Worm (Caenorhabditis elegans): ENCODE data around the gene ZK1067.3.

ZK1067.3 gene

DNA sequence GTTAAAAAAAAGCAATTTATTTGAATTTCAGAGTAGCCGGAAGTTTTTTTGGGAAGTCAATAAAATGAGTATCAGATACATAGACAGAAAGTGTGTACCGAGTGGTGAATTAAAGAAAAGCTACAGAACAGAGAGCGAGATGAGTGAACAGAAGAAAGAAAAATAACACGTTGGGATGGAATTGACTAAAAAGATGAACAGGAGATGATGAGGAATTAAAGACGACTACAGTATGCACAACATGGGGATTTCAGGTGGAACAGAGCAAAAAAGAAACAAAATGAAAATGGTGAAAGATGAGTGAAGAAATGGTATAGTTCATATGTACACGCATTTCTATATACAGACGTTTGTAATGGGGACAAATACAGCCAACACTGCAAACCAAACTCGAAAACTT, 48.2 kb downstream of the ZK1067.3 start:
- TF ChIP-seq pax-3 (tag; optimal IDR thresholded peaks at IDR 0.05) (no peak), nhr-85 (tag) (peak; percentile 15)

DNA sequence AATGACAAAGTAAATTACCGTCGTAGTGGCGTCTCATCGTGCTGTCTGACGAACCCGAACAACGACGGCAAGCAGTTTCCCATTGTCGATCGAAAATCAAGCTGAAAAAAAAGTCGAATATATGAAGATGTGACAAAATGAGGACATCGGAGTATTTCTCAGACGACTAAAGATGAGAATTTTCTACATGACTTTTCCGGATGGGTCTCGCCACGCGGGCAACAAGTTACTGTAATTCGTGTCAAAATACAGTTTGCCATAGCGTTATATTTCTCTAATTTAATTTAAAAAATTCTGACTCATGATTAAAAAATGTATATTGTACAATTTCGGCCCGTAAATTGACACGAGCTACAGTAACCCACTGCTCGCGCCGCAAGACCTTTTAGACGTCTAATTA, 49.9 kb downstream of the ZK1067.3 start, which contains the start of gene C01G6.4:
TSS of gene C01G6.4 (minus strand) at position 101 of the 400 bp plus-strand sequence.
- TF ChIP-seq egl-27 (tag; optimal IDR thresholded peaks at IDR 0.05) (no peak), nhr-19 (GFP tag; conservative IDR thresholded peaks at IDR 0.05) (no peak), ces-1 (GFP tag; optimal IDR thresholded peaks at IDR 0.05) (no peak), nhr-84 (tag; optimal IDR thresholded peaks at IDR 0.05) (no peak), pag-3 (tag; optimal IDR thresholded peaks at IDR 0.05; ENCODE audit: borderline replicate concordance, insufficient read depth) (no peak), unc-130 (tag; optimal IDR thresholded peaks at IDR 0.05) (no peak), C16A3.4 (tag; optimal IDR thresholded peaks at IDR 0.05) (no peak), rnt-1 (tag; optimal IDR thresholded peaks at IDR 0.05) (no peak), elt-3 (tag; optimal IDR thresholded peaks at IDR 0.05) (no peak), lin-14 (GFP tag; optimal IDR thresholded peaks at IDR 0.05) (no peak), lir-3 (tag; optimal IDR thresholded peaks at IDR 0.05; ENCODE audit: poor library complexity) (no peak), nhr-77 (tag; optimal IDR thresholded peaks at IDR 0.05) (no peak), vab-15 (tag; optimal IDR thresholded peaks at IDR 0.05) (no peak)

DNA sequence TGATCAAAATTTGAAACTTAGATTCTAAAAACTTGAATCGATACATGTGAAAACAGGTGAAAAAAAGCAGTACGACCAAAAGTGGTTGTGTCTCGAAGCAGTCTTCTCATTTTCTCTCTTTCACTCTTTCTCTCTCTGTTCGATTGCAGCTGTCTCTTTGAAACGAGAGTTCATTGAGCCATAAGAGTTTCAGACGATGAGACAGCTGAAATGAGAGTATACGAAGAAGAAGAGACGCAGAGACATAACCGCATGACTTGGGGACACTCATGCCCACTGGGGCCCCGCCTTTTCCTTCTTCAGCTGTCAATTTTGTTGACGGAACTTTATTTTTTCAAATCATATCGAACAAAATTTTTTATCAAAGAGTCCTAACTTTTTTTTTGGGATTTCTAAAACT, 50.9 kb downstream of the ZK1067.3 start:
- TF ChIP-seq nhr-11 (tag; optimal IDR thresholded peaks at IDR 0.05): peak; percentile 86
- TF ChIP-seq sup-37 (GFP tag; optimal IDR thresholded peaks at IDR 0.05): no peak
- TF ChIP-seq mdl-1 (tag; optimal IDR thresholded peaks at IDR 0.05): peak; percentile 14 to 92
- no peak for TF ChIP-seq nhr-76 (tag; optimal IDR thresholded peaks at IDR 0.05)
- TF ChIP-seq C34B4.2 (tag; optimal IDR thresholded peaks at IDR 0.05): no peak
- TF ChIP-seq nhr-71 (tag; optimal IDR thresholded peaks at IDR 0.05): peak; percentile 96
- TF ChIP-seq unc-30 (tag; optimal IDR thresholded peaks at IDR 0.05): no peak
- TF ChIP-seq efl-1 (optimal IDR thresholded peaks at IDR 0.05): peak; percentile 83 to 91
- TF ChIP-seq efl-1 (GFP tag; optimal IDR thresholded peaks at IDR 0.05 in 1 of 2): peak; percentile 63 to 96
- TF ChIP-seq pqm-1 (tag; optimal IDR thresholded peaks at IDR 0.05): no peak
- TF ChIP-seq snu-23 (GFP tag; optimal IDR thresholded peaks at IDR 0.05): peak; percentile 94
- peak; percentile 80 for TF ChIP-seq grh-1 (GFP tag; IDR thresholded peaks at IDR 0.05)
- peak; percentile 16 for TF ChIP-seq C04F5.9 (tag; optimal IDR thresholded peaks at IDR 0.05)
- peak; percentile 70 for TF ChIP-seq lin-13 (GFP tag; optimal IDR thresholded peaks at IDR 0.05)
- no peak for TF ChIP-seq nhr-28 (tag; optimal IDR thresholded peaks at IDR 0.05)
- peak; percentile 40 to 54 for TF ChIP-seq egl-27 (tag; optimal IDR thresholded peaks at IDR 0.05)
- TF ChIP-seq nhr-12 (tag; optimal IDR thresholded peaks at IDR 0.05): no peak
- TF ChIP-seq nhr-90 (tag; optimal IDR thresholded peaks at IDR 0.05; ENCODE audit: poor library complexity): peak; percentile 77
- peak; percentile 53 for TF ChIP-seq elt-2 (tag; optimal IDR thresholded peaks at IDR 0.05)
- peak; percentile 86 for TF ChIP-seq nhr-19 (GFP tag; conservative IDR thresholded peaks at IDR 0.05)
- TF ChIP-seq tlp-1 (tag; optimal IDR thresholded peaks at IDR 0.05): no peak
- TF ChIP-seq nhr-47 (tag; optimal IDR thresholded peaks at IDR 0.05): peak; percentile 89
- no peak for TF ChIP-seq unc-130 (tag; optimal IDR thresholded peaks at IDR 0.05)
- no peak for TF ChIP-seq efl-3 (GFP tag; optimal IDR thresholded peaks at IDR 0.05)
- TF ChIP-seq snpc-4 (tag; optimal IDR thresholded peaks at IDR 0.05): peak; percentile 59
- TF ChIP-seq zip-4 (GFP tag; optimal IDR thresholded peaks at IDR 0.05): no peak
- TF ChIP-seq fkh-4 (tag; optimal IDR thresholded peaks at IDR 0.05; ENCODE audit: borderline replicate concordance): peak; percentile 45
- TF ChIP-seq pax-3 (tag; optimal IDR thresholded peaks at IDR 0.05): peak; percentile 60
- TF ChIP-seq dsc-1 (tag; optimal IDR thresholded peaks at IDR 0.05): peak; percentile 48
- TF ChIP-seq lin-39 (tag; optimal IDR thresholded peaks at IDR 0.05): peak; percentile 60
- TF ChIP-seq C16A3.4 (tag; optimal IDR thresholded peaks at IDR 0.05): peak; percentile 71
- peak; percentile 67 for TF ChIP-seq skn-1 (tag; optimal IDR thresholded peaks at IDR 0.05)
- no peak for TF ChIP-seq Y116A8C.19 (tag; optimal IDR thresholded peaks at IDR 0.05; ENCODE audit: borderline replicate concordance)
- peak; percentile 2 for TF ChIP-seq fkh-10 (GFP tag; optimal IDR thresholded peaks at IDR 0.05)
- TF ChIP-seq ceh-63 (GFP tag; optimal IDR thresholded peaks at IDR 0.05): no peak
- peak; percentile 89 for TF ChIP-seq fkh-8 (tag; optimal IDR thresholded peaks at IDR 0.05)
- peak; percentile 95 for TF ChIP-seq hlh-4 (tag; optimal IDR thresholded peaks at IDR 0.05)
- no peak for TF ChIP-seq ces-1 (GFP tag; optimal IDR thresholded peaks at IDR 0.05)
- TF ChIP-seq unc-98 (GFP tag; IDR thresholded peaks at IDR 0.05): no peak
- peak; percentile 89 for TF ChIP-seq tbx-2 (tag; optimal IDR thresholded peaks at IDR 0.05)

Measured in whole organism, L1 larva.